Fruit fly (Drosophila melanogaster) whole organism, embryonic: ENCODE measurements around the gene gry.

Experiments used
- CG10462 ChIP-seq: fragments of 200-800 bp; sonication (Bioruptor generic); optimal IDR thresholded peaks from 2 replicates; lab custom pipeline; 2016; ENCODE audit warnings: missing biosample characterization, missing genetic modification characterization
- CG11093 ChIP-seq: fragments of 200-800 bp; sonication (Bioruptor generic); IDR thresholded peaks from 3 replicates; pipeline ENCODE4 v1.3.6; 2022; ENCODE audit warnings: missing biosample characterization, missing genetic modification characterization
- CG12236 ChIP-seq: fragments of 200-800 bp; sonication (Bioruptor generic); optimal IDR thresholded peaks from 2 replicates; lab custom pipeline; 2016; ENCODE audit warnings: missing biosample characterization, missing genetic modification characterization
- CG12659 ChIP-seq: fragments of 200-800 bp; sonication (Bioruptor generic); optimal IDR thresholded peaks from 3 replicates; lab custom pipeline; 2017; ENCODE audit warnings: mild to moderate bottlenecking, missing biosample characterization, missing genetic modification reagents, missing genetic modification characterization
- CG13424 ChIP-seq: fragments of 200-800 bp; sonication (Bioruptor generic); optimal IDR thresholded peaks from 2 replicates; lab custom pipeline; 2019; ENCODE audit warnings: missing biosample characterization, mild to moderate bottlenecking, missing genetic modification characterization, moderate library complexity
- CG1603 ChIP-seq: fragments of 200-800 bp; sonication (Bioruptor generic); optimal IDR thresholded peaks from 2 replicates; lab custom pipeline; 2019; ENCODE audit warnings: missing biosample characterization, mild to moderate bottlenecking, missing genetic modification characterization, moderate library complexity
- CG17186 ChIP-seq: fragments of 200-800 bp; sonication (Bioruptor generic); optimal IDR thresholded peaks from 3 replicates; lab custom pipeline; 2017; ENCODE audit warnings: missing biosample characterization, missing genetic modification reagents, missing genetic modification characterization
- CG17361 ChIP-seq: fragments of 200-800 bp; sonication (Bioruptor generic); IDR thresholded peaks from 3 replicates; pipeline ENCODE4 v1.3.6; 2022; ENCODE audit warnings: missing biosample characterization, missing genetic modification characterization
- CG2120 ChIP-seq: fragments of 200-800 bp; sonication (Bioruptor generic); optimal IDR thresholded peaks from 3 replicates; lab custom pipeline; 2016; ENCODE audit warnings: missing biosample characterization, missing genetic modification characterization
- CG31441 ChIP-seq: fragments of 200-800 bp; sonication (Bioruptor generic); IDR thresholded peaks from 2 replicates; pipeline ENCODE4 v1.3.6; 2022; ENCODE audit warnings: missing biosample characterization, missing genetic modification characterization
- CG32767 ChIP-seq: fragments of 200-800 bp; sonication (Bioruptor generic); IDR thresholded peaks from 2 replicates; pipeline ENCODE4 v1.3.6; 2022; ENCODE audit warnings: missing biosample characterization, missing genetic modification characterization
- CG33557 ChIP-seq: fragments of 200-800 bp; sonication (Bioruptor generic); optimal IDR thresholded peaks from 2 replicates; lab custom pipeline; 2019; ENCODE audit warnings: missing biosample characterization, mild to moderate bottlenecking, missing genetic modification characterization, moderate library complexity
- CG34224 ChIP-seq: fragments of 200-800 bp; sonication (Bioruptor generic); IDR thresholded peaks from 3 replicates; pipeline ENCODE4 v1.3.6; 2022; ENCODE audit warnings: missing biosample characterization, missing genetic modification characterization; ENCODE audit not compliant: partially characterized antibody
- CG5953 ChIP-seq: fragments of 200-800 bp; sonication (Bioruptor generic); IDR thresholded peaks from 2 replicates; pipeline ENCODE4 v1.3.6; 2022; ENCODE audit warnings: missing biosample characterization, missing genetic modification characterization
- CG6765 ChIP-seq: fragments of 200-800 bp; sonication (Bioruptor generic); optimal IDR thresholded peaks from 3 replicates; lab custom pipeline; 2017; ENCODE audit warnings: missing biosample characterization, mild to moderate bottlenecking, missing genetic modification characterization
- CG6854 ChIP-seq: fragments of 200-800 bp; sonication (Bioruptor generic); optimal IDR thresholded peaks from 3 replicates; lab custom pipeline; 2017; ENCODE audit warnings: missing biosample characterization, mild to moderate bottlenecking, missing genetic modification characterization
- CG8765 ChIP-seq: fragments of 200-800 bp; sonication (Bioruptor generic); IDR thresholded peaks from 2 replicates; pipeline ENCODE4 v1.3.6; 2022; ENCODE audit warnings: missing biosample characterization, missing genetic modification characterization
- CG9215 ChIP-seq: fragments of 200-800 bp; sonication (Bioruptor generic); IDR thresholded peaks from 2 replicates; pipeline ENCODE4 v1.3.6; 2022; ENCODE audit warnings: missing biosample characterization, missing genetic modification characterization
- CG9609 ChIP-seq: fragments of 200-800 bp; sonication (Bioruptor generic); optimal IDR thresholded peaks from 3 replicates; lab custom pipeline; 2016; ENCODE audit warnings: missing biosample characterization, missing genetic modification characterization
- CG9727 ChIP-seq: fragments of 200-800 bp; sonication (Bioruptor generic); optimal IDR thresholded peaks from 3 replicates; lab custom pipeline; 2017; ENCODE audit warnings: missing biosample characterization, mild to moderate bottlenecking, missing genetic modification characterization
- D ChIP-seq, 2 experiments: fragments of 200-800 bp in 1 of 2; fragments of >200 bp in 1 of 2; sonication (Bioruptor generic) in 1 of 2; optimal IDR thresholded peaks; 2 replicates in 1 of 2; 3 replicates in 1 of 2; lab custom pipeline; 2017; ENCODE audit warnings: mild to moderate bottlenecking in 1 of 2, missing biosample characterization in 1 of 2, missing genetic modification characterization in 1 of 2, missing genetic modification reagents in 1 of 2
- Dad ChIP-seq: fragments of 200-800 bp; sonication (Bioruptor generic); optimal IDR thresholded peaks from 3 replicates; lab custom pipeline; 2016; ENCODE audit warnings: missing biosample characterization, missing genetic modification characterization
- Dbx ChIP-seq: fragments of 200-800 bp; sonication (Bioruptor generic); IDR thresholded peaks from 3 replicates; pipeline ENCODE4 v1.3.6; 2022; ENCODE audit warnings: missing biosample characterization, missing genetic modification characterization
- Doc3 ChIP-seq: fragments of 200-800 bp; sonication (Bioruptor generic); IDR thresholded peaks from 3 replicates; pipeline ENCODE4 v1.3.6; 2022; ENCODE audit warnings: missing biosample characterization, missing genetic modification characterization; ENCODE audit not compliant: partially characterized antibody
- Eip74EF ChIP-seq, 2 experiments: fragments of 200-800 bp in 1 of 2; fragments of >200 bp in 1 of 2; sonication (Bioruptor generic) in 1 of 2; optimal IDR thresholded peaks; 2 replicates each; lab custom pipeline; 2017 to 2019; ENCODE audit warnings: missing biosample characterization in 2 of 2, missing genetic modification characterization in 2 of 2, mild to moderate bottlenecking in 1 of 2, moderate library complexity in 1 of 2
- Hand ChIP-seq: fragments of 200-800 bp; sonication (Bioruptor generic); optimal IDR thresholded peaks from 2 replicates; lab custom pipeline; 2017; ENCODE audit warnings: mild to moderate bottlenecking, missing biosample characterization, missing genetic modification reagents, missing genetic modification characterization
- Oli ChIP-seq: fragments of 200-800 bp; sonication (Bioruptor generic); optimal IDR thresholded peaks from 2 replicates; lab custom pipeline; 2018; ENCODE audit warnings: missing biosample characterization, mild to moderate bottlenecking, missing genetic modification characterization, moderate library complexity
- Ravus ChIP-seq: fragments of 200-800 bp; sonication (Bioruptor generic); IDR thresholded peaks from 2 replicates; pipeline ENCODE4 v1.3.6; 2022; ENCODE audit warnings: missing biosample characterization, missing genetic modification characterization
- Rx ChIP-seq: fragments of 200-800 bp; sonication (Bioruptor generic); IDR thresholded peaks from 2 replicates; pipeline ENCODE4 v1.3.6; 2022; ENCODE audit warnings: missing biosample characterization, missing genetic modification characterization
- Side ChIP-seq: fragments of 200-800 bp; sonication (Bioruptor generic); optimal IDR thresholded peaks from 2 replicates; lab custom pipeline; 2016; ENCODE audit warnings: missing biosample characterization, missing genetic modification characterization
- Sin3A ChIP-seq: fragments of >200 bp; optimal IDR thresholded peaks from 2 replicates; lab custom pipeline; 2018
- amos ChIP-seq: fragments of 200-800 bp; sonication (Bioruptor generic); IDR thresholded peaks from 2 replicates; pipeline ENCODE4 v1.3.6; 2022; ENCODE audit warnings: missing biosample characterization, missing genetic modification characterization; ENCODE audit not compliant: partially characterized antibody
- ash1 ChIP-seq: fragments of 200-800 bp; sonication (Bioruptor generic); optimal IDR thresholded peaks from 2 replicates; lab custom pipeline; 2018; ENCODE audit warnings: missing biosample characterization, mild to moderate bottlenecking, missing genetic modification characterization
- bowl ChIP-seq: fragments of 200-800 bp; sonication (Bioruptor generic); IDR thresholded peaks from 2 replicates; pipeline ENCODE4 v1.3.6; 2022; ENCODE audit warnings: missing biosample characterization, missing genetic modification characterization
- chif ChIP-seq, 2 experiments: fragments of 200-800 bp; sonication (Bioruptor generic); optimal IDR thresholded peaks; 3 replicates each; lab custom pipeline; 2016; ENCODE audit warnings: missing biosample characterization in 2 of 2, missing genetic modification characterization in 2 of 2
- chm ChIP-seq: fragments of 200-800 bp; sonication (Bioruptor generic); IDR thresholded peaks from 2 replicates; pipeline ENCODE4 v1.3.6; 2022; ENCODE audit warnings: missing biosample characterization, missing genetic modification characterization
- da ChIP-seq: fragments of 200-800 bp; sonication (Bioruptor generic); optimal IDR thresholded peaks from 2 replicates; lab custom pipeline; 2016; ENCODE audit warnings: missing biosample characterization, missing genetic modification characterization
- fu2 ChIP-seq: fragments of 200-800 bp; sonication (Bioruptor generic); optimal IDR thresholded peaks from 2 replicates; lab custom pipeline; 2016; ENCODE audit warnings: missing biosample characterization, missing genetic modification characterization
- gfzf ChIP-seq: fragments of 200-800 bp; sonication (Bioruptor generic); optimal IDR thresholded peaks from 2 replicates; lab custom pipeline; 2016; ENCODE audit warnings: missing biosample characterization, mild to moderate bottlenecking, missing genetic modification characterization, moderate library complexity
- grn ChIP-seq: fragments of 200-800 bp; sonication (Bioruptor generic); optimal IDR thresholded peaks from 3 replicates; lab custom pipeline; 2017; ENCODE audit warnings: missing biosample characterization, missing genetic modification characterization
- ham ChIP-seq: fragments of 200-800 bp; sonication (Bioruptor generic); IDR thresholded peaks from 2 replicates; pipeline ENCODE4 v1.3.6; 2022; ENCODE audit warnings: missing biosample characterization, missing genetic modification characterization
- hth ChIP-seq: fragments of >200 bp; optimal IDR thresholded peaks from 2 replicates; lab custom pipeline; 2017; ENCODE audit warnings: inconsistent platforms
- ken ChIP-seq: fragments of 200-800 bp; sonication (Bioruptor generic); IDR thresholded peaks from 3 replicates; pipeline ENCODE4 v1.3.6; 2022; ENCODE audit warnings: missing biosample characterization, missing genetic modification characterization
- sc ChIP-seq, 3 experiments: fragments of >200 bp in 2 of 3; fragments of 200-800 bp in 1 of 3; sonication (Bioruptor generic) in 1 of 3; optimal IDR thresholded peaks; 2 replicates in 2 of 3; 3 replicates in 1 of 3; lab custom pipeline; 2017; ENCODE audit warnings: mild to moderate bottlenecking in 1 of 3, missing biosample characterization in 1 of 3, missing genetic modification characterization in 1 of 3, missing genetic modification reagents in 1 of 3
- sim ChIP-seq: fragments of 200-800 bp; sonication (Bioruptor generic); IDR thresholded peaks from 2 replicates; pipeline ENCODE4 v1.3.6; 2022; ENCODE audit warnings: missing biosample characterization, missing genetic modification characterization
- slp2 ChIP-seq: fragments of 200-800 bp; sonication (Bioruptor generic); optimal IDR thresholded peaks from 2 replicates; lab custom pipeline; 2016; ENCODE audit warnings: missing biosample characterization, missing genetic modification characterization
- ssp ChIP-seq: fragments of 200-800 bp; sonication (Bioruptor generic); IDR thresholded peaks from 2 replicates; pipeline ENCODE4 v1.3.6; 2022; ENCODE audit warnings: missing biosample characterization, missing genetic modification characterization
- vfl ChIP-seq: fragments of 200-800 bp; sonication (Bioruptor generic); optimal IDR thresholded peaks from 2 replicates; lab custom pipeline; 2016; ENCODE audit warnings: missing biosample characterization, missing genetic modification characterization
- vnd ChIP-seq: fragments of 200-800 bp; sonication (Bioruptor generic); IDR thresholded peaks from 3 replicates; pipeline ENCODE4 v1.3.6; 2022; ENCODE audit warnings: missing biosample characterization, missing genetic modification characterization; ENCODE audit not compliant: partially characterized antibody
- zfh1 ChIP-seq: fragments of 200-800 bp; sonication (Bioruptor generic); IDR thresholded peaks from 3 replicates; pipeline ENCODE4 v1.3.6; 2022; ENCODE audit warnings: missing biosample characterization, missing genetic modification characterization

The gry gene

dm6 chr3L:3179474-3179873, 19.4 kb upstream of the gry start (continued):
- TF ChIP-seq Hand (GFP tag; lab: Kevin White, UChicago) (peak; percentile 64), sim (peak; percentile 78), CG13424 (tag; lab: Kevin White, UChicago) (peak; percentile 81), CG9215 (GFP tag; lab: Robert Waterston, UW) (peak; percentile 81), Rx (GFP tag; lab: Robert Waterston, UW) (peak; percentile 70), CG6765 (GFP tag; lab: Kevin White, UChicago) (peak; percentile 84), ken (GFP tag; lab: Robert Waterston, UW) (peak; percentile 71; the same call in 2 of the 3 replicates), Dbx (GFP tag; lab: Robert Waterston, UW) (peak; percentile 84), D (optimal IDR thresholded peaks at IDR 0.05; lab: Kevin White, UChicago) (no peak), D (GFP tag; optimal IDR thresholded peaks at IDR 0.05; lab: Kevin White, UChicago) (peak; percentile 82), CG6854 (GFP tag; lab: Kevin White, UChicago) (peak; percentile 82), ssp (GFP tag; lab: Robert Waterston, UW) (peak; percentile 75), slp2 (peak; percentile 70), CG31441 (GFP tag; lab: Robert Waterston, UW) (no peak), Side (GFP tag; lab: Kevin White, UChicago) (peak; percentile 86), Dad (GFP tag; lab: Kevin White, UChicago) (peak; percentile 78), CG10462 (GFP tag; lab: Kevin White, UChicago) (peak; percentile 64), grn (GFP tag; lab: Kevin White, UChicago) (no peak), CG17186 (GFP tag; lab: Kevin White, UChicago) (peak; percentile 18), amos (no peak), CG34224 (GFP tag; lab: Robert Waterston, UW) (no peak), CG9727 (GFP tag; lab: Kevin White, UChicago) (peak; percentile 80), Sin3A (lab: Kevin White, UChicago) (no peak), fu2 (GFP tag; lab: Kevin White, UChicago) (peak; percentile 43), sc (optimal IDR thresholded peaks at IDR 0.05; lab: Kevin White, UChicago) (no peak), sc (GFP tag; optimal IDR thresholded peaks at IDR 0.05; lab: Kevin White, UChicago) (peak; percentile 50), CG12659 (peak; percentile 81), Eip74EF (GFP tag; optimal IDR thresholded peaks at IDR 0.05; lab: Kevin White, UChicago) (no peak), CG12236 (GFP tag; lab: Kevin White, UChicago) (peak; percentile 57), CG2120 (GFP tag; lab: Kevin White, UChicago) (peak; percentile 87), chm (peak; percentile 88), da (GFP tag; lab: Kevin White, UChicago) (no peak), zfh1 (GFP tag; lab: Robert Waterston, UW) (peak; percentile 89), Ravus (GFP tag; lab: Robert Waterston, UW) (peak; percentile 53), vfl (GFP tag; lab: Kevin White, UChicago) (peak; percentile 80), CG33557 (peak; percentile 62), ham (GFP tag; lab: Robert Waterston, UW) (peak; percentile 42; the same call in 1 of the 2 replicates), CG11093 (peak; percentile 86), vnd (GFP tag; lab: Robert Waterston, UW) (no peak), chif (GFP tag; optimal IDR thresholded peaks at IDR 0.05; lab: Kevin White, UChicago) (peak; percentile 69 to 87), CG8765 (peak; percentile 71), CG1603 (tag; lab: Kevin White, UChicago) (peak; percentile 90), hth (no peak), CG17361 (GFP tag; lab: Robert Waterston, UW) (no peak; the same call in 2 of the 3 replicates), gfzf (GFP tag; lab: Kevin White, UChicago) (no peak), Oli (tag; lab: Kevin White, UChicago) (peak; percentile 87), bowl (GFP tag; lab: Robert Waterston, UW) (peak; percentile 44; the same call in 1 of the 2 replicates), Doc3 (GFP tag; lab: Robert Waterston, UW) (no peak), CG9609 (peak; percentile 69), CG32767 (GFP tag; lab: Robert Waterston, UW) (peak; percentile 63), CG5953 (GFP tag; lab: Robert Waterston, UW) (peak; percentile 29; the same call in 1 of the 2 replicates), ash1 (no peak)
